Worm (Caenorhabditis elegans) whole organism, L4/young adult: Measurements from ENCODE around the gene mrps-23.

Experiments used
- W03F9.2 ChIP-seq: fragments of 150-350 bp; optimal IDR thresholded peaks from 2 replicates; lab custom pipeline; 2014; ENCODE audit warnings: missing biosample characterization, missing genetic modification characterization
- dao-5 ChIP-seq: sonication (generic microtip); optimal IDR thresholded peaks from 2 replicates; lab custom pipeline; 2016; ENCODE audit warnings: missing genotype, missing genetic modification characterization, moderate library complexity, missing compliant biosample characterization
- him-1 ChIP-seq: sonication (generic microtip); optimal IDR thresholded peaks from 2 replicates; lab custom pipeline; 2016; ENCODE audit warnings: missing genotype, missing genetic modification reagents, missing genetic modification characterization, missing compliant biosample characterization

Gene mrps-23

ce11 chrIII:9542816-9543215 lies 19.3 kb upstream of the mrps-23 start, which contains the start of gene eif-2Balpha:
Gene eif-2Balpha (plus strand): TSS chrIII:9543119.
- no peak for TF ChIP-seq him-1 (tag; lab: Kevin White, UChicago)
- peak; percentile 56 for TF ChIP-seq W03F9.2 (tag; lab: Kevin White, UChicago)
- no peak for TF ChIP-seq dao-5 (tag; lab: Kevin White, UChicago)

ce11 chrIII:9542280-9542679 lies 18.8 kb upstream of the mrps-23 start, which contains the start of gene mut-7:
Gene mut-7 (minus strand): TSS chrIII:9542380.
- TF ChIP-seq W03F9.2 (tag; lab: Kevin White, UChicago) (no peak), him-1 (tag; lab: Kevin White, UChicago) (no peak), dao-5 (tag; lab: Kevin White, UChicago) (no peak)

- TF ChIP-seq dao-5 (tag; lab: Kevin White, UChicago), result no peak
- no peak for TF ChIP-seq him-1 (tag; lab: Kevin White, UChicago)
- TF ChIP-seq W03F9.2 (tag; lab: Kevin White, UChicago), result no peak
Measured at ce11 chrIII:9538655-9539155, 15.2 kb upstream of the mrps-23 start, which contains the start of gene ZK1098.3. Gene ZK1098.3 (minus strand): TSS chrIII:9538705.

ce11 chrIII:9528824-9529223 lies 5.4 kb upstream of the mrps-23 start, which contains the start of gene ZK1098.2:
Gene ZK1098.2 (plus strand): TSS chrIII:9529159.
- TF ChIP-seq him-1 (tag; lab: Kevin White, UChicago) (no peak), dao-5 (tag; lab: Kevin White, UChicago) (no peak), W03F9.2 (tag; lab: Kevin White, UChicago) (peak; percentile 12)

ce11 chrIII:9526851-9527250 lies 3.4 kb upstream of the mrps-23 start, which contains the start of gene ZK1098.6:
Gene ZK1098.6 (plus strand): TSS chrIII:9527151.
- TF ChIP-seq dao-5 (tag; lab: Kevin White, UChicago), result no peak
- no peak for TF ChIP-seq W03F9.2 (tag; lab: Kevin White, UChicago)
- TF ChIP-seq him-1 (tag; lab: Kevin White, UChicago), result no peak

- TF ChIP-seq dao-5 (tag; lab: Kevin White, UChicago), result no peak
- no peak for TF ChIP-seq W03F9.2 (tag; lab: Kevin White, UChicago)
- no peak for TF ChIP-seq him-1 (tag; lab: Kevin White, UChicago)
Measured at ce11 chrIII:9525252-9525651, 1.8 kb upstream of the mrps-23 start, which contains the start of gene trpp-3. Gene trpp-3 (plus strand): TSS chrIII:9525552.

- peak; percentile 95 for TF ChIP-seq W03F9.2 (tag; lab: Kevin White, UChicago)
- TF ChIP-seq dao-5 (tag; lab: Kevin White, UChicago), result no peak
Measured at ce11 chrIII:9521410-9522090, 1.9 kb downstream of the mrps-23 start, which contains the start of the genes clu-1 and prp-40. Gene clu-1 (minus strand): TSS chrIII:9521460. Gene prp-40 (plus strand): TSS chrIII:9522075.

ce11 chrIII:9516148-9516547 lies 7.3 kb downstream of the mrps-23 start, which contains the start of gene F55H2.7:
Gene F55H2.7 (minus strand): TSS chrIII:9516248.
- TF ChIP-seq W03F9.2 (tag; lab: Kevin White, UChicago) (no peak), him-1 (tag; lab: Kevin White, UChicago) (no peak), dao-5 (tag; lab: Kevin White, UChicago) (no peak)

ce11 chrIII:9513569-9513968 lies 9.9 kb downstream of the mrps-23 start, which contains the start of gene F55H2.8:
Gene F55H2.8 (plus strand): TSS chrIII:9513869.
- TF ChIP-seq him-1 (tag; lab: Kevin White, UChicago), result no peak
- no peak for TF ChIP-seq dao-5 (tag; lab: Kevin White, UChicago)
- TF ChIP-seq W03F9.2 (tag; lab: Kevin White, UChicago), result no peak

ce11 chrIII:9513006-9513405 lies 10.5 kb downstream of the mrps-23 start:
- TF ChIP-seq W03F9.2 (tag; lab: Kevin White, UChicago), result no peak
- no peak for TF ChIP-seq dao-5 (tag; lab: Kevin White, UChicago)
- TF ChIP-seq him-1 (tag; lab: Kevin White, UChicago), result no peak

ce11 chrIII:9511660-9512059 lies 11.8 kb downstream of the mrps-23 start:
- no peak for TF ChIP-seq him-1 (tag; lab: Kevin White, UChicago)
- no peak for TF ChIP-seq W03F9.2 (tag; lab: Kevin White, UChicago)
- TF ChIP-seq dao-5 (tag; lab: Kevin White, UChicago), result no peak

ce11 chrIII:9511055-9511520 lies 12.4 kb downstream of the mrps-23 start, which contains the start of gene F55H2.5:
Gene F55H2.5 (plus strand): TSS chrIII:9511470.
- no peak for TF ChIP-seq W03F9.2 (tag; lab: Kevin White, UChicago)
- no peak for TF ChIP-seq him-1 (tag; lab: Kevin White, UChicago)
- no peak for TF ChIP-seq dao-5 (tag; lab: Kevin White, UChicago)

- TF ChIP-seq dao-5 (tag; lab: Kevin White, UChicago), result peak; percentile 46
- TF ChIP-seq him-1 (tag; lab: Kevin White, UChicago), result no peak
Measured at ce11 chrIII:9509764-9510370, 13.6 kb downstream of the mrps-23 start.
